Fruit fly (Drosophila melanogaster) whole organism, adult: Measurements from ENCODE around the gene wrm1.

Experiments
- CG11617 ChIP-seq: fragments of 200-800 bp; sonication (Bioruptor generic); optimal IDR thresholded peaks from 2 replicates; lab custom pipeline; 2017; ENCODE audit warnings: mild to moderate bottlenecking, missing biosample characterization, missing genetic modification reagents, missing genetic modification characterization
- CG33017 ChIP-seq: fragments of 200-800 bp; sonication (Bioruptor generic); optimal IDR thresholded peaks from 2 replicates; lab custom pipeline; 2018; ENCODE audit warnings: missing biosample characterization, mild to moderate bottlenecking, missing genetic modification characterization, moderate library complexity
- CG5204 ChIP-seq: fragments of 200-800 bp; sonication (Bioruptor generic); optimal IDR thresholded peaks from 2 replicates; lab custom pipeline; 2016; ENCODE audit warnings: missing biosample characterization, missing genetic modification characterization
- CG7045 ChIP-seq: fragments of 200-800 bp; sonication (Bioruptor generic); optimal IDR thresholded peaks from 2 replicates; lab custom pipeline; 2017; ENCODE audit warnings: missing biosample characterization, mild to moderate bottlenecking, missing genetic modification characterization
- CG7101 ChIP-seq: fragments of 200-800 bp; sonication (Bioruptor generic); optimal IDR thresholded peaks from 2 replicates; lab custom pipeline; 2018; ENCODE audit warnings: missing biosample characterization, mild to moderate bottlenecking, missing genetic modification characterization, moderate library complexity
- Hr96 ChIP-seq: fragments of 200-800 bp; sonication (Bioruptor generic); optimal IDR thresholded peaks from 2 replicates; lab custom pipeline; 2016; ENCODE audit warnings: missing biosample characterization, missing genetic modification characterization
- Mnt ChIP-seq: fragments of 200-800 bp; sonication (Bioruptor generic); optimal IDR thresholded peaks from 2 replicates; lab custom pipeline; 2016; ENCODE audit warnings: missing biosample characterization, mild to moderate bottlenecking, missing genetic modification characterization
- bab1 ChIP-seq: fragments of 200-800 bp; sonication (Bioruptor generic); optimal IDR thresholded peaks from 3 replicates; lab custom pipeline; 2019; ENCODE audit warnings: missing biosample characterization, mild to moderate bottlenecking, missing genetic modification characterization, moderate library complexity
- cic ChIP-seq: fragments of 200-800 bp; sonication (Bioruptor generic); optimal IDR thresholded peaks from 2 replicates; lab custom pipeline; 2017; ENCODE audit warnings: missing biosample characterization, mild to moderate bottlenecking, missing genetic modification characterization, moderate library complexity
- cnc ChIP-seq, 2 experiments: fragments of >200 bp; optimal IDR thresholded peaks; 2 replicates each; lab custom pipeline; 2017
- kay ChIP-seq: fragments of 200-800 bp; sonication (Bioruptor generic); peaks from one replicate; lab custom pipeline; 2016; ENCODE audit warnings: missing biosample characterization, missing genetic modification characterization, borderline replicate concordance
- pad ChIP-seq: fragments of 200-800 bp; sonication (Bioruptor generic); optimal IDR thresholded peaks from 3 replicates; lab custom pipeline; 2017; ENCODE audit warnings: missing biosample characterization, missing genetic modification characterization, mild to moderate bottlenecking, moderate library complexity, missing genetic modification reagents

DNA sequence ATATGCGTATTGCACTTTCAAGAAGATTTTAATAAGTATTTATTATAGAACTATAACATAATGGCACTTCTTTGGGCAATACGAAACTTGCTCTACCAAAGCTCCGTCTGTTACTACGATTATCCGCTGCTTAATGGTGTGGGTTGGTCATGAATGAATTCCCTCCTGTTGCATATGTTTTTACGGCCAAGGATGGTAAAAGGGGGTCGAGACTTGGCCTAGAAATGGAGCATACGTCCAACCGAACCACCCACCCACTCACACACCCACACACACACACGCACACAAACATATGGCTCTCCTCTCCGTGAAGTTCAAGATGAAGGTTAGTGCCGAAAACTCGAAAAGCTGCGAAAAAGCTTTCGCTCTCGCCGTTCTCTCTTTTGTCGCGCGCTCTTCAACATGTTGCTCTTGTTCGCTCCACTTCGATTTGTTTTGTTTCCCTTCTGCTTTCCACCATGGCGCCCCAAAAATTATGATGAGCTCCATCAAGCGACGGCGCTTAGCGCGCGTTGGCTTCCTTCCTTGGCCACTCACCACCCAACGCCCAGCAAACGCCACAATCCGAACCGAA is 21.4 kb downstream of the wrm1 start:
- TF ChIP-seq cic (no peak), Mnt (no peak), bab1 (GFP tag; lab: Kevin White, UChicago) (no peak), Hr96 (no peak), CG33017 (no peak), cnc (optimal IDR thresholded peaks at IDR 0.05; lab: Kevin White, UChicago) (no peak), CG11617 (GFP tag; lab: Kevin White, UChicago) (no peak), CG7045 (no peak), CG7101 (tag; lab: Kevin White, UChicago) (no peak), pad (GFP tag; lab: Kevin White, UChicago) (no peak), CG5204 (GFP tag; lab: Kevin White, UChicago) (no peak), kay (no peak)
